Fruit fly (Drosophila melanogaster): ENCODE measurements around the gene CG7655.

dm6 chr3R:17714773-17715344 is 32.4 kb downstream of the CG7655 start:
- TF ChIP-seq CG8301 (tag; optimal IDR thresholded peaks at IDR 0.05), result no peak
- TF ChIP-seq CG4496 (GFP tag; IDR thresholded peaks at IDR 0.05), result 0 out of 3 replicates have a peak, but pooled peaks have one; percentile 17
- no peak for TF ChIP-seq CG15710 (tag; optimal IDR thresholded peaks at IDR 0.05)
- TF ChIP-seq CG13204 (GFP tag; optimal IDR thresholded peaks at IDR 0.05), result peak; percentile 73
- TF ChIP-seq Pif1A (GFP tag; optimal IDR thresholded peaks at IDR 0.05), result no peak
- TF ChIP-seq EcR (GFP tag; optimal IDR thresholded peaks at IDR 0.05), result peak; percentile 97
- TF ChIP-seq CG8159 (tag; optimal IDR thresholded peaks at IDR 0.05), result no peak
- TF ChIP-seq Snoo (tag; optimal IDR thresholded peaks at IDR 0.05), result no peak
- TF ChIP-seq CG14655 (GFP tag; optimal IDR thresholded peaks at IDR 0.05), result no peak
- no peak for TF ChIP-seq fd96Ca (GFP tag; IDR thresholded peaks at IDR 0.05)
- TF ChIP-seq gl (tag; optimal IDR thresholded peaks at IDR 0.05), result no peak
- TF ChIP-seq CG32121 (GFP tag; IDR thresholded peaks at IDR 0.05), result no peak
- no peak for TF ChIP-seq CG12605 (GFP tag; IDR thresholded peaks at IDR 0.05)
